Worm (Caenorhabditis elegans): Measurements from ENCODE around the gene F57B9.3.

F57B9.3 gene

DNA sequence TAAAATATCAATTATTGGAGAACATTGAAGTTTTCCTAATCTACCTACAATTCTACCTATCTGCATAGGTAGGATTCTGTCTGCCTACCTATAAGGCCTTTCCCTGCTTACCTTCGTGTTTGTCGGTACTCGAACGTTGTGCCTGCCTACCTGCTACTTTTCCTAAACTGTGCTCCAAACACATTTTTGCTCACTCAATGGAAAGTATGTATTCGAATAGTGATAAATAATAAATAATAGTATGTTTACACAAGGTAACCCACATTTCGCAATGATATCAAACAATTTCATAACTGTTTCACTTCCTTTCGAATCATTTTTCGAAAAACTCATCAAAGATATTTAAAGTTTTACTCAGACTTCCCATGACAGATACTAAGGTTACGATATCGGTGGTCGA, at the start of gene F57B9.3:
F57B9.3 (plus strand) TSS at position 301 of the 400 bp plus-strand sequence.
- TF ChIP-seq mep-1 (tag; optimal IDR thresholded peaks at IDR 0.05) (no peak), ceh-39 (tag; optimal IDR thresholded peaks at IDR 0.05) (no peak), pha-4 (tag; optimal IDR thresholded peaks at IDR 0.05) (no peak), sem-2 (GFP tag; optimal IDR thresholded peaks at IDR 0.05) (no peak), nhr-2 (tag; optimal IDR thresholded peaks at IDR 0.05) (no peak), M03D4.4 (tag; optimal IDR thresholded peaks at IDR 0.05) (no peak), hlh-1 (tag; optimal IDR thresholded peaks at IDR 0.05) (no peak)

DNA sequence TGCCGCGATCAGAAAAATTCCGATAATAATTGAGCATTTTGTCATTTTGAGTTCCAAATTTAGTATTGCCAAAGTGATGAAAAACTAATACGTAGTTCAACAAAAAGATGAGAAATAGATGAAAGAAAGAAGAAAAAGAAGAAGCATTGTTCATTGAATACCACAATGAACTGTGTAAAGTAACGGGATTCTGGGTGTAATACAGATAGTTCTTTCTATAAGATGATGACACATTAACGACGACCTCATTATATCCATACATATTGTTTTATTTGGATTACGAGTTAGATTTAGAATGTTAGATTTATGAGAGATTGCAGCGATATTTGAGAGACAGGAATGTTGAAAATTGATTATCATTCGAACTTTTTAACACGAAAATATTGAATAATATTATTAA, 48.1 kb upstream of the F57B9.3 start, which contains the start of gene K04C2.5:
K04C2.5 (minus strand) TSS at position 101 of the 400 bp plus-strand sequence.
- TF ChIP-seq sem-2 (GFP tag; optimal IDR thresholded peaks at IDR 0.05) (no peak), nhr-28 (tag; optimal IDR thresholded peaks at IDR 0.05) (no peak), ham-2 (GFP tag; optimal IDR thresholded peaks at IDR 0.05) (no peak), unc-120 (tag; optimal IDR thresholded peaks at IDR 0.05; ENCODE audit: poor library complexity, severe bottlenecking) (no peak), cnd-1 (tag; optimal IDR thresholded peaks at IDR 0.05) (no peak), nhr-76 (tag; optimal IDR thresholded peaks at IDR 0.05) (no peak), pha-4 (tag; optimal IDR thresholded peaks at IDR 0.05) (no peak), ces-1 (GFP tag; optimal IDR thresholded peaks at IDR 0.05) (no peak), drap-1 (GFP tag; optimal IDR thresholded peaks at IDR 0.05) (no peak)

DNA sequence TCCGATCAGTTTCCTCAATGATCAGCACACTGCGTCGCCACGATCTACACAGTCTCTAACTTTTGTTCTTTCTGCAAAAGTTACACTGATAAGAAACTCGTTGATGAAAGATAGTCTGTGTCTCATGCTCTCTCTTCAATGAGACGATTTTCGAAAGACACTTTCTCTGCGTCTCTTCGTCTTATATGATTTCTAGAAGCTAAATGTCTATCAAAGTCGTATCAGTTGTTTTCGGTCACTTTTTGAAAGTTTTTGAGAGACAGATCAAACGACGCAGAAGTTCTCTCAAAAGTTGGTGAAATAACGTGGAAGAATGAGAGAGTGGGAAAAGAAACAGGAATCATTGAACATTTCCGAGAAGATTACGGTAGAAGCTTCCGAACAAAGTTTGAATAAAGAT, 44.5 kb upstream of the F57B9.3 start:
- TF ChIP-seq drap-1 (GFP tag; optimal IDR thresholded peaks at IDR 0.05) (no peak), mep-1 (tag; optimal IDR thresholded peaks at IDR 0.05) (peak; percentile 15), hlh-1 (tag; optimal IDR thresholded peaks at IDR 0.05) (peak; percentile 36), ces-1 (GFP tag; optimal IDR thresholded peaks at IDR 0.05) (no peak), unc-62 (GFP tag; optimal IDR thresholded peaks at IDR 0.05) (peak; percentile 68), ceh-39 (tag; optimal IDR thresholded peaks at IDR 0.05) (no peak)

DNA sequence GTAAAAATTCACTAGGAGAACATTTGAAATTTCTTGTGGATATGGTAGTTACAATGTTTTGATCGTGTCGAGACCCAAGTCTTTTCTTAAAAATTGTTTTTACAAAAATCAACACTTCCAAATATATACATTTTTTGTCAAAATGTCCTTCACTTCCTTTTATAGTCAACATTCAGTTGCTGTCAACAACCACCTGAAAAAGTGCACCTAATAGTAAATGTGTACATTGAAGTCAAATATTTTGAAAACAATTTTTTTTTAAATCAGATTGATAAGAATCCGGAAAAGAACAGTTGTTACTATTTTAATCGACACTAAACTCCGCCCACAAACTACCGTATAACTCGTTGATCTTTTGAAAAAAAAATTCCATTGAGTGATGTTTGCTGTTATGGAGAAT, 43.9 kb upstream of the F57B9.3 start:
- TF ChIP-seq ceh-43 (GFP tag; optimal IDR thresholded peaks at IDR 0.05): no peak

DNA sequence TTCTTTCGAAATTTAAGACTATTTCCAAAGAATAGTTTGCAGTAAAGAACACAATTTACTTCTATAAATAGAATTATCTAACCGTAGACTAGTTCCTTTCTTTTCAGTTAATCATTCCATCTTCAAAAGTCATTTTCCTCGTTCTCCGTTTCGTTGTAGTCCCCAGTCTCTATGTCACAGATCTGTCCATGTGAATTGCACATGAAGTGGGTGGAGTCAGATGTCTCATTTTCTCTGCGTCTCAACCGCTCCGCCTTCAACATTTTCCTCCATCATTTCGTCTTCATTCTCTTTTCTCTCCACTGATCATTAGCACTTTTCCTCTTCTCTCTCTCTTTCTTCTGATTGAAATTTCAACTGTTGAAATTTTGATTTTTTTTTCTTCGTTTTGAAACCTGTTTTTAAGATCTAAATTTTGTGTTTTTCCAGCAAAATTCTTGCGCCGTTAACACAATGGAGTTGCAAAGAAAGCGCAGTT, 42.0 kb upstream of the F57B9.3 start, which contains the start of gene T07E3.4:
T07E3.4 (plus strand) TSS at position 428 of the 478 bp plus-strand sequence.
- TF ChIP-seq hlh-1 (tag; optimal IDR thresholded peaks at IDR 0.05) (peak; percentile 18), mab-5 (tag; optimal IDR thresholded peaks at IDR 0.05) (no peak), cnd-1 (tag; optimal IDR thresholded peaks at IDR 0.05) (no peak), sem-2 (GFP tag; optimal IDR thresholded peaks at IDR 0.05) (no peak), blmp-1 (tag; optimal IDR thresholded peaks at IDR 0.05) (no peak), M03D4.4 (tag; optimal IDR thresholded peaks at IDR 0.05) (no peak), ceh-39 (tag; optimal IDR thresholded peaks at IDR 0.05) (no peak), ces-1 (GFP tag; optimal IDR thresholded peaks at IDR 0.05) (peak; percentile 61), unc-62 (GFP tag; optimal IDR thresholded peaks at IDR 0.05) (peak; percentile 73), unc-39 (tag; optimal IDR thresholded peaks at IDR 0.05) (no peak)

DNA sequence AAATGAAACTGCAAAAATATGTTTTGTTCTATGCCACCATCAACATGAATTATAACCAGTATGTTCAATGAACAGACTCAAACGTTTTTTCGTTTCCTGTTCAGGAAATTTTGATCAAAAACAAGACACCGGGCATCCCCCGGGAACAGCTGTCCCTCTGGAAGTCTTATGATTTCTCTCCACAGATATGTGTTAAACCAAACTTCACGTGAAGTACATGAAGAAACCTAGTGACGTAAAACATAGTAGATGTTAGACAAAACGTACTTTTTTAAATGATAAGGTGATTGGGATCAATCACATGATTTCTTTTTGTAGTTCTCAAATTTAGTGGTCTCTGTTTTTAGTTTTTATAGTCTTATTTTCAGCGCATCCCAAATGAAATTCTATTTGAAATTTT, 41.1 kb upstream of the F57B9.3 start:
- TF ChIP-seq mls-2 (tag; optimal IDR thresholded peaks at IDR 0.05) (no peak), unc-39 (tag; optimal IDR thresholded peaks at IDR 0.05) (no peak), unc-62 (GFP tag; optimal IDR thresholded peaks at IDR 0.05) (no peak), nhr-28 (tag; optimal IDR thresholded peaks at IDR 0.05) (no peak), bed-3 (GFP tag; optimal IDR thresholded peaks at IDR 0.05) (no peak), ceh-43 (GFP tag; optimal IDR thresholded peaks at IDR 0.05) (no peak), snpc-4 (tag; optimal IDR thresholded peaks at IDR 0.05) (no peak), unc-120 (tag; optimal IDR thresholded peaks at IDR 0.05; ENCODE audit: poor library complexity, severe bottlenecking) (peak; percentile 60), lin-32 (GFP tag; optimal IDR thresholded peaks at IDR 0.05) (no peak), sptf-1 (tag; optimal IDR thresholded peaks at IDR 0.05) (no peak), ceh-39 (tag; optimal IDR thresholded peaks at IDR 0.05) (no peak), ztf-11 (tag; optimal IDR thresholded peaks at IDR 0.05) (no peak), hlh-1 (tag; optimal IDR thresholded peaks at IDR 0.05) (peak; percentile 28)

DNA sequence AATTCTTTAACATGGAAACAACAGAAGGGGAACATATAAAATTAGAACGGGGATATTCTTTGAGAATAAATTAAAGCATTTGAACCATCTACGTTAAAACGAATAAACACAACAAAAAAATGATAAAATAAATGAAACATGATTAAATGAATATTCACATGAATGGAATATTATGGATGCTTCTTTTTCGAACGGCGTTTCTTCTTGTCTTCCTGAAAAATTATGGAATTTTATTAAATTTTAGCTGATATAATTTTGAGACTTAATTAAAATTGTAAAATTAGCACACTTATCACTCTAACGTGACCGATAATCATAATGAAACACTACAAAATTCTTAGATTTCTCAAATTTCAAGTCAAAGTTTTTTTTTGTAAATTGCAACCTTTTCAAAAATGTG, 39.0 kb upstream of the F57B9.3 start:
- TF ChIP-seq bed-3 (GFP tag; optimal IDR thresholded peaks at IDR 0.05): no peak
